Worm (Caenorhabditis elegans) whole organism, late embryonic: ENCODE measurements around the gene apn-1.

ENCODE experiments used
- C08G9.2 ChIP-seq: sonication (generic microtip); optimal IDR thresholded peaks from 2 replicates; lab custom pipeline; 2016; ENCODE audit warnings: mild to moderate bottlenecking, missing genetic modification characterization, moderate library complexity, missing compliant biosample characterization
- F13H6.1 ChIP-seq: sonication (generic microtip); optimal IDR thresholded peaks from 2 replicates; lab custom pipeline; 2016; ENCODE audit warnings: missing genetic modification characterization, missing compliant biosample characterization
- K09A11.1 ChIP-seq: sonication (generic microtip); optimal IDR thresholded peaks from 2 replicates; lab custom pipeline; 2017; ENCODE audit warnings: antibody characterized with exemption, mild to moderate bottlenecking, missing genetic modification characterization, missing compliant biosample characterization; ENCODE audit not compliant: insufficient read depth
- Y22D7AL.16 ChIP-seq: sonication (generic microtip); optimal IDR thresholded peaks from 2 replicates; lab custom pipeline; 2016; ENCODE audit warnings: missing genetic modification characterization, missing compliant biosample characterization
- ahr-1 ChIP-seq: sonication (generic microtip); optimal IDR thresholded peaks from 2 replicates; lab custom pipeline; 2016; ENCODE audit warnings: missing genetic modification characterization, missing compliant biosample characterization
- ama-1 ChIP-seq: fragments of 150-350 bp; optimal IDR thresholded peaks from 2 replicates; lab custom pipeline; 2014
- ceh-14 ChIP-seq: sonication (generic microtip); optimal IDR thresholded peaks from 2 replicates; lab custom pipeline; 2016; ENCODE audit warnings: missing genotype, missing genetic modification characterization, missing compliant biosample characterization
- ceh-18 ChIP-seq: sonication (generic microtip); optimal IDR thresholded peaks from 2 replicates; lab custom pipeline; 2016; ENCODE audit warnings: missing genetic modification characterization, missing compliant biosample characterization
- ceh-2 ChIP-seq: sonication (generic microtip); optimal IDR thresholded peaks from 2 replicates; lab custom pipeline; 2016; ENCODE audit warnings: missing genotype, missing genetic modification characterization, missing compliant biosample characterization
- ceh-22 ChIP-seq: sonication (generic microtip); optimal IDR thresholded peaks from 2 replicates; lab custom pipeline; 2017; ENCODE audit warnings: missing biosample characterization, missing genetic modification characterization
- ceh-30 ChIP-seq: fragments of 150-350 bp; optimal IDR thresholded peaks from 2 replicates; lab custom pipeline; 2014; ENCODE audit warnings: missing biosample characterization, missing genetic modification characterization
- ceh-31 ChIP-seq: sonication (generic microtip); optimal IDR thresholded peaks from 2 replicates; lab custom pipeline; 2016; ENCODE audit warnings: missing genetic modification characterization, missing compliant biosample characterization
- ceh-9 ChIP-seq: sonication (generic microtip); optimal IDR thresholded peaks from 2 replicates; lab custom pipeline; 2016; ENCODE audit warnings: mild to moderate bottlenecking, missing genetic modification characterization, inconsistent platforms, missing compliant biosample characterization
- dmd-4 ChIP-seq: sonication (generic microtip); optimal IDR thresholded peaks from 2 replicates; lab custom pipeline; 2016; ENCODE audit warnings: borderline replicate concordance, missing genetic modification characterization, missing compliant biosample characterization
- dve-1 ChIP-seq: sonication (generic microtip); optimal IDR thresholded peaks from 2 replicates; lab custom pipeline; 2017; ENCODE audit warnings: antibody characterized with exemption, mild to moderate bottlenecking, missing genetic modification characterization, missing compliant biosample characterization
- ets-4 ChIP-seq: sonication (generic microtip); optimal IDR thresholded peaks from 2 replicates; lab custom pipeline; 2016; ENCODE audit warnings: missing genetic modification characterization, missing compliant biosample characterization
- fax-1 ChIP-seq: sonication (generic microtip); optimal IDR thresholded peaks from 2 replicates; lab custom pipeline; 2016; ENCODE audit warnings: missing genotype, missing genetic modification characterization, missing compliant biosample characterization
- fkh-10 ChIP-seq: fragments of 150-350 bp; optimal IDR thresholded peaks from 2 replicates; lab custom pipeline; 2014; ENCODE audit warnings: missing biosample characterization, missing genetic modification reagents, missing genetic modification characterization
- fkh-6 ChIP-seq: sonication (generic microtip); optimal IDR thresholded peaks from 2 replicates; lab custom pipeline; 2016; ENCODE audit warnings: missing genetic modification characterization, missing compliant biosample characterization
- gmeb-2 ChIP-seq: sonication (generic microtip); optimal IDR thresholded peaks from 2 replicates; lab custom pipeline; 2016; ENCODE audit warnings: missing genetic modification characterization, inconsistent platforms, missing compliant biosample characterization
- hlh-13 ChIP-seq: fragments of 200-800 bp; sonication (Bioruptor generic); optimal IDR thresholded peaks from 2 replicates; lab custom pipeline; 2018; ENCODE audit warnings: mild to moderate bottlenecking, missing genetic modification characterization, missing compliant biosample characterization
- hlh-30 ChIP-seq: sonication (generic microtip); optimal IDR thresholded peaks from 2 replicates; lab custom pipeline; 2017; ENCODE audit warnings: antibody characterized with exemption, missing genetic modification characterization, missing compliant biosample characterization; ENCODE audit not compliant: insufficient read depth
- hlh-6 ChIP-seq: sonication (generic microtip); optimal IDR thresholded peaks from 2 replicates; lab custom pipeline; 2016; ENCODE audit warnings: missing genotype, missing genetic modification characterization, missing compliant biosample characterization
- hlh-8 ChIP-seq: sonication (generic microtip); optimal IDR thresholded peaks from 2 replicates; lab custom pipeline; 2016; ENCODE audit warnings: missing genotype, missing genetic modification characterization, missing compliant biosample characterization
- lim-6 ChIP-seq: sonication (generic microtip); optimal IDR thresholded peaks from 2 replicates; lab custom pipeline; 2016; ENCODE audit warnings: missing genetic modification characterization, missing compliant biosample characterization
- lin-11 ChIP-seq: fragments of 200-800 bp; sonication (Bioruptor generic); optimal IDR thresholded peaks from 2 replicates; lab custom pipeline; 2018; ENCODE audit warnings: mild to moderate bottlenecking, missing genetic modification characterization, missing compliant biosample characterization
- mec-3 ChIP-seq: sonication (generic microtip); optimal IDR thresholded peaks from 2 replicates; lab custom pipeline; 2016; ENCODE audit warnings: borderline replicate concordance, missing genetic modification characterization, missing compliant biosample characterization
- nfya-1 ChIP-seq: sonication (generic microtip); optimal IDR thresholded peaks from 2 replicates; lab custom pipeline; 2017; ENCODE audit warnings: missing genetic modification characterization, mild to moderate bottlenecking, missing compliant biosample characterization, antibody characterized with exemption, moderate library complexity
- npax-4 ChIP-seq: sonication (generic microtip); optimal IDR thresholded peaks from 2 replicates; lab custom pipeline; 2016; ENCODE audit warnings: missing genetic modification characterization, missing compliant biosample characterization
- odd-2 ChIP-seq: sonication (generic microtip); optimal IDR thresholded peaks from 2 replicates; lab custom pipeline; 2017; ENCODE audit warnings: antibody characterized with exemption, mild to moderate bottlenecking, missing genetic modification characterization, missing compliant biosample characterization
- pha-2 ChIP-seq: sonication (generic microtip); optimal IDR thresholded peaks from 2 replicates; lab custom pipeline; 2017; ENCODE audit warnings: mild to moderate bottlenecking, missing genetic modification characterization, missing compliant biosample characterization
- pqm-1 ChIP-seq: sonication (generic microtip); optimal IDR thresholded peaks from 2 replicates; lab custom pipeline; 2016; ENCODE audit warnings: missing genetic modification characterization, missing compliant biosample characterization
- rnt-1 ChIP-seq: sonication (generic microtip); optimal IDR thresholded peaks from 2 replicates; lab custom pipeline; 2016; ENCODE audit warnings: missing genetic modification characterization, missing compliant biosample characterization
- sox-4 ChIP-seq: sonication (generic microtip); optimal IDR thresholded peaks from 2 replicates; lab custom pipeline; 2017; ENCODE audit warnings: mild to moderate bottlenecking, missing genetic modification characterization, inconsistent platforms, missing compliant biosample characterization
- tbx-7 ChIP-seq: sonication (generic microtip); optimal IDR thresholded peaks from 2 replicates; lab custom pipeline; 2016; ENCODE audit warnings: missing genotype, missing genetic modification characterization, missing compliant biosample characterization
- unc-42 ChIP-seq: sonication (generic microtip); optimal IDR thresholded peaks from 2 replicates; lab custom pipeline; 2016; ENCODE audit warnings: missing genotype, missing genetic modification characterization, missing compliant biosample characterization
- unc-55 ChIP-seq: sonication (generic microtip); optimal IDR thresholded peaks from 2 replicates; lab custom pipeline; 2017; ENCODE audit warnings: missing biosample characterization, missing genetic modification reagents, missing genetic modification characterization
- zip-5 ChIP-seq: sonication (generic microtip); optimal IDR thresholded peaks from 2 replicates; lab custom pipeline; 2016; ENCODE audit warnings: missing genetic modification characterization, missing compliant biosample characterization
- ztf-16 ChIP-seq: sonication (generic microtip); optimal IDR thresholded peaks from 2 replicates; lab custom pipeline; 2017; ENCODE audit warnings: missing genetic modification characterization, missing compliant biosample characterization

Gene apn-1

ce11 chrII:8012071-8013031, 35.0 kb upstream of the apn-1 start, which contains the start of gene DH11.2:
DH11.2 (plus strand) TSS chrII:8012816.
- TF ChIP-seq unc-55 (no peak), ceh-31 (tag; lab: Kevin White, UChicago) (no peak), ceh-30 (tag; lab: Kevin White, UChicago) (no peak), fkh-10 (no peak), ceh-2 (tag; lab: Kevin White, UChicago) (no peak), ztf-16 (no peak), C08G9.2 (tag; lab: Kevin White, UChicago) (no peak), ets-4 (tag; lab: Kevin White, UChicago) (no peak), pha-2 (no peak), npax-4 (tag; lab: Kevin White, UChicago) (no peak), ama-1 (lab: Kevin White, UChicago) (no peak), ceh-14 (tag; lab: Kevin White, UChicago) (no peak), unc-42 (tag; lab: Kevin White, UChicago) (no peak), odd-2 (tag; lab: Kevin White, UChicago) (no peak), hlh-8 (no peak), nfya-1 (no peak), zip-5 (tag; lab: Kevin White, UChicago) (no peak)

- no peak for TF ChIP-seq ceh-18 (tag; lab: Kevin White, UChicago)
- TF ChIP-seq rnt-1 (tag; lab: Kevin White, UChicago), result no peak
- TF ChIP-seq sox-4 (tag; lab: Kevin White, UChicago), result no peak
- TF ChIP-seq ceh-22 (tag; lab: Kevin White, UChicago), result no peak
- TF ChIP-seq F13H6.1 (tag; lab: Kevin White, UChicago), result no peak
- no peak for TF ChIP-seq hlh-6 (tag; lab: Kevin White, UChicago)
- no peak for TF ChIP-seq fax-1 (tag; lab: Kevin White, UChicago)
- TF ChIP-seq ahr-1, result no peak
- TF ChIP-seq odd-2 (tag; lab: Kevin White, UChicago), result no peak
- TF ChIP-seq lin-11 (tag; lab: Kevin White, UChicago), result no peak
- TF ChIP-seq Y22D7AL.16 (tag; lab: Kevin White, UChicago), result no peak
- TF ChIP-seq hlh-13, result no peak
- no peak for TF ChIP-seq mec-3 (tag; lab: Kevin White, UChicago)
- TF ChIP-seq unc-42 (tag; lab: Kevin White, UChicago), result no peak
Measured at ce11 chrII:8015483-8015938, 31.9 kb upstream of the apn-1 start.

DNA sequence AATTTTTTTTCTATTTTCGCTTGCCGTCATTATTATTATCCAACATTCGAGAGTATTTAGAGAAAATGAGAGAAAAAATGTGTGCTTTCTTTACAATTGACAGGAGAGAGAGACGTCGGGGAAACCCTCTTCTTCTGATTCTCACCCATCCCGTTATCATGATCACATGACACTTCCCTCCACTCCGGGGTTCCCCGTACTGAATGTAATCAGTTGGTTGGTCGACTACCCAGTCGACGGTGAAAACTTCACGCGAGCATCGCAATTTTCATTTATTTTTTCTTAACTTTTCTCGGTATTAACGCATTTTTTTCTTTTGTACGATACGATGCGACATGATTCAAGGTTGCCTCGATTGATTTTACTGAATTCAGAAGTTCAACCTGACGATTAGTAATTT, 31.2 kb upstream of the apn-1 start:
- no peak for TF ChIP-seq ceh-18 (tag; lab: Kevin White, UChicago)
- no peak for TF ChIP-seq fax-1 (tag; lab: Kevin White, UChicago)
- TF ChIP-seq hlh-30, result peak; percentile 69
- TF ChIP-seq odd-2 (tag; lab: Kevin White, UChicago), result no peak
- no peak for TF ChIP-seq gmeb-2

- TF ChIP-seq hlh-30 (peak; percentile 78), hlh-8 (no peak)
Measured at ce11 chrII:8016761-8017160, 30.6 kb upstream of the apn-1 start.

DNA sequence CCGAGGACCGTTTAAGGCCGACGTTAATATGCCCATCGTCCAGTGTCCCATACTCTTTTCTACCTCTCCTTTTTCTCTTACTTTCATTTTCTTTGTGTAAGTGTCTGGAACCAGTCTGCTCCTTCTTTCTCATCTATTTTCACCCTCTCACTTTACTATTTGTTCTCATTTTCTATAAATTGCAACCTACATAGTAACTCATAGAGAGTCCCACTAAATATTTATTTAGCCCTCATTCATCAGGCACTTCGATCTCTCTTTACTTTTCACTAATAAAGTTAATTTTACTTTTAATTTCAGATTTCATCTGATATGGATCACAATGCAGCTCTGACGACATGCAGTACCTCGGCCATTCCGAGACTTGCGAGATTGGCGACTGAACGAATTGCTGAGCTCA, 30.0 kb upstream of the apn-1 start, which contains the start of gene zyg-11:
Gene zyg-11, plus strand, starts transcription at position 301 of the 400 bp plus-strand sequence.
- TF ChIP-seq K09A11.1, result no peak
- no peak for TF ChIP-seq unc-42 (tag; lab: Kevin White, UChicago)
- no peak for TF ChIP-seq ahr-1
- TF ChIP-seq fkh-6, result no peak
- no peak for TF ChIP-seq pqm-1 (tag; lab: Kevin White, UChicago)
- no peak for TF ChIP-seq dmd-4 (tag; lab: Kevin White, UChicago)
- no peak for TF ChIP-seq C08G9.2 (tag; lab: Kevin White, UChicago)
- TF ChIP-seq ceh-31 (tag; lab: Kevin White, UChicago), result no peak
- TF ChIP-seq dve-1, result no peak
- TF ChIP-seq ceh-9, result no peak
- TF ChIP-seq lim-6, result no peak
- TF ChIP-seq tbx-7 (tag; lab: Kevin White, UChicago), result no peak
